Worm (Caenorhabditis elegans) whole organism, L1 larva: ENCODE results near the gene T19C3.2.

Experiments
- F16B12.6 ChIP-seq: fragments of 150-350 bp; optimal IDR thresholded peaks from 2 replicates; lab custom pipeline; 2014; ENCODE audit warnings: missing biosample characterization, missing genetic modification characterization
- blmp-1 ChIP-seq: fragments of 150-350 bp; optimal IDR thresholded peaks from 2 replicates; lab custom pipeline; 2014; ENCODE audit warnings: missing biosample characterization, missing genetic modification characterization
- ceh-8 ChIP-seq: fragments of 200-800 bp; sonication (Bioruptor generic); optimal IDR thresholded peaks from 2 replicates; lab custom pipeline; 2018; ENCODE audit warnings: mild to moderate bottlenecking, missing genetic modification characterization, moderate library complexity, missing compliant biosample characterization
- ceh-82 ChIP-seq, 3 experiments: fragments of 150-350 bp in 1 of 3; sonication (generic microtip) in 2 of 3; optimal IDR thresholded peaks; 2 replicates each; lab custom pipeline; 2014 to 2017; ENCODE audit warnings: missing biosample characterization in 3 of 3, missing genetic modification characterization in 3 of 3
- ceh-88 ChIP-seq: fragments of 200-800 bp; sonication (Bioruptor generic); IDR thresholded peaks from 2 replicates; pipeline ENCODE4 v1.3.6; 2022; ENCODE audit warnings: missing genetic modification characterization, missing compliant biosample characterization
- dpl-1 ChIP-seq, 3 experiments: fragments of 150-350 bp in 2 of 3; sonication (generic microtip) in 1 of 3; optimal IDR thresholded peaks; 2 replicates each; lab custom pipeline; 2014 to 2017; ENCODE audit warnings: missing biosample characterization in 3 of 3, missing genetic modification characterization in 3 of 3, missing genetic modification reagents in 3 of 3
- elt-3 ChIP-seq, 6 experiments: fragments of 150-350 bp in 1 of 6; sonication (generic microtip); optimal IDR thresholded peaks; 2 replicates each; lab custom pipeline; 2017 to 2018; ENCODE audit warnings: missing biosample characterization in 6 of 6, missing genetic modification characterization in 6 of 6, inconsistent platforms in 1 of 6
- ets-5 ChIP-seq: fragments of 200-800 bp; sonication (Bioruptor generic); IDR thresholded peaks from 2 replicates; pipeline ENCODE4 v1.3.6; 2022; ENCODE audit warnings: missing genetic modification characterization, missing compliant biosample characterization
- fkh-8 ChIP-seq: sonication (generic microtip); optimal IDR thresholded peaks from 2 replicates; lab custom pipeline; 2016; ENCODE audit warnings: mild to moderate bottlenecking, missing genetic modification characterization, missing compliant biosample characterization
- hlh-17 ChIP-seq: fragments of 200-800 bp; sonication (Bioruptor generic); optimal IDR thresholded peaks from 2 replicates; lab custom pipeline; 2018; ENCODE audit warnings: missing genetic modification characterization, mild to moderate bottlenecking, missing compliant biosample characterization, moderate library complexity, borderline replicate concordance
- lin-14 ChIP-seq: fragments of 200-800 bp; sonication (Bioruptor generic); optimal IDR thresholded peaks from 2 replicates; lab custom pipeline; 2018; ENCODE audit warnings: mild to moderate bottlenecking, missing genetic modification characterization, moderate library complexity, missing compliant biosample characterization
- lin-39 ChIP-seq: fragments of 150-350 bp; optimal IDR thresholded peaks from 2 replicates; lab custom pipeline; 2014; ENCODE audit warnings: missing biosample characterization, missing genetic modification reagents, missing genetic modification characterization
- mab-9 ChIP-seq: fragments of 200-800 bp; sonication (Bioruptor generic); IDR thresholded peaks from 2 replicates; pipeline ENCODE4 v1.3.6; 2022; ENCODE audit warnings: missing genetic modification reagents, missing genetic modification characterization, missing compliant biosample characterization
- nhr-12 ChIP-seq: sonication (generic microtip); optimal IDR thresholded peaks from 2 replicates; lab custom pipeline; 2017; ENCODE audit warnings: missing biosample characterization, missing genetic modification characterization
- nhr-84 ChIP-seq: sonication (generic microtip); optimal IDR thresholded peaks from 2 replicates; lab custom pipeline; 2017; ENCODE audit warnings: missing biosample characterization, missing genetic modification characterization
- nhr-85 ChIP-seq: sonication (generic microtip); peaks from one replicate; lab custom pipeline; 2016; ENCODE audit warnings: missing genetic modification characterization, inconsistent platforms, missing compliant biosample characterization
- nhr-90 ChIP-seq: sonication (generic microtip); optimal IDR thresholded peaks from 2 replicates; lab custom pipeline; 2016; ENCODE audit warnings: mild to moderate bottlenecking, missing genetic modification characterization, missing compliant biosample characterization; ENCODE audit not compliant: poor library complexity
- rnt-1 ChIP-seq: sonication (generic microtip); optimal IDR thresholded peaks from 2 replicates; lab custom pipeline; 2016; ENCODE audit warnings: mild to moderate bottlenecking, missing genetic modification characterization, moderate library complexity, missing compliant biosample characterization
- unc-98 ChIP-seq: fragments of 200-800 bp; sonication (Bioruptor generic); IDR thresholded peaks from 2 replicates; pipeline ENCODE4 v1.3.6; 2022; ENCODE audit warnings: missing genetic modification characterization, missing compliant biosample characterization
- xbp-1 ChIP-seq: sonication (generic microtip); optimal IDR thresholded peaks from 2 replicates; lab custom pipeline; 2016; ENCODE audit warnings: missing genetic modification characterization, missing compliant biosample characterization

Gene T19C3.2

ce11 chrIII:576555-576954 lies 40.8 kb downstream of the T19C3.2 start:
- no peak for TF ChIP-seq fkh-8 (tag; lab: Kevin White, UChicago)
- TF ChIP-seq ceh-82 (tag; optimal IDR thresholded peaks at IDR 0.05; lab: Kevin White, UChicago) = no peak
- no peak for TF ChIP-seq unc-98 (GFP tag; lab: Robert Waterston, UW)
- TF ChIP-seq nhr-85 (tag; lab: Kevin White, UChicago) = no peak
- no peak for TF ChIP-seq ceh-8 (GFP tag; lab: Kevin White, UChicago)
- no peak for TF ChIP-seq hlh-17 (GFP tag; lab: Kevin White, UChicago)
- no peak for TF ChIP-seq F16B12.6 (tag; lab: Kevin White, UChicago)
- no peak for TF ChIP-seq mab-9 (GFP tag; lab: Robert Waterston, UW)
- no peak for TF ChIP-seq blmp-1
- no peak for TF ChIP-seq nhr-84
- no peak for TF ChIP-seq lin-14 (GFP tag; lab: Kevin White, UChicago)
- TF ChIP-seq lin-39 (tag; lab: Kevin White, UChicago) = no peak
- TF ChIP-seq elt-3 (tag; optimal IDR thresholded peaks at IDR 0.05; lab: Kevin White, UChicago) = no peak
- no peak for TF ChIP-seq xbp-1 (tag; lab: Kevin White, UChicago)
- TF ChIP-seq dpl-1 (GFP tag; optimal IDR thresholded peaks at IDR 0.05; lab: Kevin White, UChicago) = no peak
- no peak for TF ChIP-seq ets-5 (GFP tag; lab: Robert Waterston, UW)
- TF ChIP-seq rnt-1 = no peak
- TF ChIP-seq nhr-90 = no peak
- no peak for TF ChIP-seq nhr-12
- no peak for TF ChIP-seq ceh-88 (GFP tag; lab: Robert Waterston, UW)

ce11 chrIII:568815-569214 lies 48.6 kb downstream of the T19C3.2 start:
- TF ChIP-seq blmp-1 = peak; percentile 85
- TF ChIP-seq xbp-1 (tag; lab: Kevin White, UChicago) = no peak
